Worm (Caenorhabditis elegans) whole organism, L1 larva: ENCODE results near the gene cfap-20.

Experiments
- C16A3.4 ChIP-seq: fragments of 150-350 bp; optimal IDR thresholded peaks from 2 replicates; lab custom pipeline; 2014; ENCODE audit warnings: missing biosample characterization, missing genetic modification characterization
- F16B12.6 ChIP-seq: fragments of 150-350 bp; optimal IDR thresholded peaks from 2 replicates; lab custom pipeline; 2014; ENCODE audit warnings: missing biosample characterization, missing genetic modification characterization
- Y116A8C.19 ChIP-seq: sonication (generic microtip); optimal IDR thresholded peaks from 2 replicates; lab custom pipeline; 2016; ENCODE audit warnings: missing compliant biosample characterization, missing genetic modification characterization, borderline replicate concordance
- blmp-1 ChIP-seq: fragments of 150-350 bp; optimal IDR thresholded peaks from 2 replicates; lab custom pipeline; 2014; ENCODE audit warnings: missing biosample characterization, missing genetic modification characterization
- ceh-82 ChIP-seq, 3 experiments: fragments of 150-350 bp in 1 of 3; sonication (generic microtip) in 2 of 3; optimal IDR thresholded peaks; 2 replicates each; lab custom pipeline; 2014 to 2017; ENCODE audit warnings: missing biosample characterization in 3 of 3, missing genetic modification characterization in 3 of 3
- dsc-1 ChIP-seq: sonication (generic microtip); optimal IDR thresholded peaks from 2 replicates; lab custom pipeline; 2016; ENCODE audit warnings: mild to moderate bottlenecking, missing genetic modification characterization, missing compliant biosample characterization
- efl-1 ChIP-seq, 4 experiments: fragments of 150-350 bp; optimal IDR thresholded peaks in 3 of 4; peaks in 1 of 4; 1 replicate in 1 of 4; 2 replicates in 3 of 4; lab custom pipeline; 2014; ENCODE audit warnings: missing biosample characterization in 2 of 4, missing genetic modification characterization in 2 of 4, missing genetic modification reagents in 2 of 4
- efl-3 ChIP-seq: fragments of 200-800 bp; sonication (Bioruptor generic); optimal IDR thresholded peaks from 2 replicates; lab custom pipeline; 2018; ENCODE audit warnings: mild to moderate bottlenecking, missing genetic modification characterization, missing compliant biosample characterization
- egl-13 ChIP-seq: sonication (generic microtip); optimal IDR thresholded peaks from 2 replicates; lab custom pipeline; 2016; ENCODE audit warnings: missing genotype, missing genetic modification reagents, missing genetic modification characterization, missing compliant biosample characterization
- elt-3 ChIP-seq, 6 experiments: fragments of 150-350 bp in 1 of 6; sonication (generic microtip); optimal IDR thresholded peaks; 2 replicates each; lab custom pipeline; 2017 to 2018; ENCODE audit warnings: missing biosample characterization in 6 of 6, missing genetic modification characterization in 6 of 6, inconsistent platforms in 1 of 6
- fkh-4 ChIP-seq: sonication (generic microtip); optimal IDR thresholded peaks from 2 replicates; lab custom pipeline; 2016; ENCODE audit warnings: missing compliant biosample characterization, missing genetic modification characterization, borderline replicate concordance
- grh-1 ChIP-seq: fragments of 200-800 bp; sonication (Bioruptor generic); IDR thresholded peaks from 2 replicates; pipeline ENCODE4 v1.3.6; 2022; ENCODE audit warnings: missing genetic modification reagents, missing genetic modification characterization, missing compliant biosample characterization
- hlh-17 ChIP-seq: fragments of 200-800 bp; sonication (Bioruptor generic); optimal IDR thresholded peaks from 2 replicates; lab custom pipeline; 2018; ENCODE audit warnings: missing genetic modification characterization, mild to moderate bottlenecking, missing compliant biosample characterization, moderate library complexity, borderline replicate concordance
- hpl-2 ChIP-seq: fragments of 150-350 bp; optimal IDR thresholded peaks from 2 replicates; lab custom pipeline; 2014; ENCODE audit warnings: missing biosample characterization, missing genetic modification reagents, missing genetic modification characterization
- isw-1 ChIP-seq: fragments of 200-800 bp; sonication (Bioruptor generic); IDR thresholded peaks from 2 replicates; pipeline ENCODE4 v1.3.6; 2022; ENCODE audit warnings: missing genetic modification characterization, missing compliant biosample characterization
- jun-1 ChIP-seq: fragments of 150-350 bp; optimal IDR thresholded peaks from 2 replicates; lab custom pipeline; 2014; ENCODE audit warnings: missing biosample characterization, missing genetic modification reagents, missing genetic modification characterization
- lin-13 ChIP-seq: fragments of 150-350 bp; optimal IDR thresholded peaks from 2 replicates; lab custom pipeline; 2014; ENCODE audit warnings: missing biosample characterization, missing genetic modification reagents, missing genetic modification characterization
- lin-14 ChIP-seq: fragments of 200-800 bp; sonication (Bioruptor generic); optimal IDR thresholded peaks from 2 replicates; lab custom pipeline; 2018; ENCODE audit warnings: mild to moderate bottlenecking, missing genetic modification characterization, moderate library complexity, missing compliant biosample characterization
- lin-35 ChIP-seq, 2 experiments: fragments of 150-350 bp; optimal IDR thresholded peaks; 2 replicates each; lab custom pipeline; 2014; ENCODE audit warnings: missing biosample characterization in 2 of 2, missing genetic modification characterization in 2 of 2, missing genetic modification reagents in 2 of 2
- lin-39 ChIP-seq: fragments of 150-350 bp; optimal IDR thresholded peaks from 2 replicates; lab custom pipeline; 2014; ENCODE audit warnings: missing biosample characterization, missing genetic modification reagents, missing genetic modification characterization
- lir-3 ChIP-seq: sonication (generic microtip); optimal IDR thresholded peaks from 2 replicates; lab custom pipeline; 2016; ENCODE audit warnings: mild to moderate bottlenecking, missing genetic modification characterization, moderate library complexity, missing compliant biosample characterization; ENCODE audit not compliant: poor library complexity
- lsy-2 ChIP-seq, 2 experiments: fragments of 150-350 bp; optimal IDR thresholded peaks; 2 replicates each; lab custom pipeline; 2014; ENCODE audit warnings: missing biosample characterization in 2 of 2, missing genetic modification characterization in 2 of 2
- mab-9 ChIP-seq: fragments of 200-800 bp; sonication (Bioruptor generic); IDR thresholded peaks from 2 replicates; pipeline ENCODE4 v1.3.6; 2022; ENCODE audit warnings: missing genetic modification reagents, missing genetic modification characterization, missing compliant biosample characterization
- mdl-1 ChIP-seq, 2 experiments: fragments of 150-350 bp; optimal IDR thresholded peaks; 2 replicates each; lab custom pipeline; 2014 to 2017; ENCODE audit warnings: missing biosample characterization in 2 of 2, missing genetic modification characterization in 2 of 2, inconsistent platforms in 1 of 2
- mef-2 ChIP-seq: fragments of 150-350 bp; optimal IDR thresholded peaks from 2 replicates; lab custom pipeline; 2014; ENCODE audit warnings: missing biosample characterization, missing genetic modification characterization
- nhr-11 ChIP-seq: fragments of 150-350 bp; optimal IDR thresholded peaks from 2 replicates; lab custom pipeline; 2014; ENCODE audit warnings: missing biosample characterization, missing genetic modification characterization
- nhr-12 ChIP-seq: sonication (generic microtip); optimal IDR thresholded peaks from 2 replicates; lab custom pipeline; 2017; ENCODE audit warnings: missing biosample characterization, missing genetic modification characterization
- nhr-20 ChIP-seq: sonication (generic microtip); optimal IDR thresholded peaks from 2 replicates; lab custom pipeline; 2016; ENCODE audit warnings: mild to moderate bottlenecking, missing genetic modification characterization, missing compliant biosample characterization
- nhr-237 ChIP-seq: fragments of 150-350 bp; optimal IDR thresholded peaks from 2 replicates; lab custom pipeline; 2014; ENCODE audit warnings: missing biosample characterization, missing genetic modification characterization
- nhr-47 ChIP-seq: sonication (generic microtip); optimal IDR thresholded peaks from 2 replicates; lab custom pipeline; 2016; ENCODE audit warnings: mild to moderate bottlenecking, missing genetic modification characterization, moderate library complexity, missing compliant biosample characterization
- nhr-71 ChIP-seq: sonication (generic microtip); optimal IDR thresholded peaks from 2 replicates; lab custom pipeline; 2016; ENCODE audit warnings: mild to moderate bottlenecking, missing genetic modification characterization, moderate library complexity, missing compliant biosample characterization
- nhr-76 ChIP-seq: sonication (generic microtip); optimal IDR thresholded peaks from 2 replicates; lab custom pipeline; 2017; ENCODE audit warnings: missing biosample characterization, missing genetic modification characterization
- nhr-77 ChIP-seq: fragments of 150-350 bp; optimal IDR thresholded peaks from 2 replicates; lab custom pipeline; 2014; ENCODE audit warnings: missing biosample characterization, missing genetic modification characterization
- nhr-90 ChIP-seq: sonication (generic microtip); optimal IDR thresholded peaks from 2 replicates; lab custom pipeline; 2016; ENCODE audit warnings: mild to moderate bottlenecking, missing genetic modification characterization, missing compliant biosample characterization; ENCODE audit not compliant: poor library complexity
- pag-3 ChIP-seq: sonication (generic microtip); optimal IDR thresholded peaks from 2 replicates; lab custom pipeline; 2017; ENCODE audit warnings: missing genetic modification characterization, mild to moderate bottlenecking, missing compliant biosample characterization, antibody characterized with exemption, borderline replicate concordance; ENCODE audit not compliant: insufficient read depth
- pax-3 ChIP-seq: fragments of 200-800 bp; sonication (Bioruptor generic); optimal IDR thresholded peaks from 2 replicates; lab custom pipeline; 2018; ENCODE audit warnings: mild to moderate bottlenecking, missing genetic modification characterization, moderate library complexity, missing compliant biosample characterization
- snpc-4 ChIP-seq: fragments of 150-350 bp; optimal IDR thresholded peaks from 2 replicates; lab custom pipeline; 2014; ENCODE audit warnings: missing biosample characterization, missing genetic modification characterization
- sox-4 ChIP-seq: sonication (generic microtip); optimal IDR thresholded peaks from 2 replicates; lab custom pipeline; 2016; ENCODE audit warnings: missing genetic modification characterization, missing compliant biosample characterization
- sptf-1 ChIP-seq: fragments of 150-350 bp; optimal IDR thresholded peaks from 2 replicates; lab custom pipeline; 2014; ENCODE audit warnings: missing biosample characterization, missing genetic modification characterization
- sup-37 ChIP-seq: fragments of 200-800 bp; sonication (Bioruptor generic); optimal IDR thresholded peaks from 2 replicates; lab custom pipeline; 2018; ENCODE audit warnings: mild to moderate bottlenecking, missing genetic modification characterization, missing compliant biosample characterization
- tbx-2 ChIP-seq: sonication (generic microtip); optimal IDR thresholded peaks from 2 replicates; lab custom pipeline; 2016; ENCODE audit warnings: missing genetic modification characterization, missing compliant biosample characterization
- unc-130 ChIP-seq: fragments of 150-350 bp; optimal IDR thresholded peaks from 2 replicates; lab custom pipeline; 2017; ENCODE audit warnings: missing biosample characterization, missing genetic modification characterization, inconsistent platforms
- vab-15 ChIP-seq: sonication (generic microtip); optimal IDR thresholded peaks from 2 replicates; lab custom pipeline; 2017; ENCODE audit warnings: missing genotype, mild to moderate bottlenecking, missing genetic modification characterization, missing compliant biosample characterization
- xbp-1 ChIP-seq: sonication (generic microtip); optimal IDR thresholded peaks from 2 replicates; lab custom pipeline; 2016; ENCODE audit warnings: missing genetic modification characterization, missing compliant biosample characterization
- ztf-11 ChIP-seq, 2 experiments: sonication (generic microtip); optimal IDR thresholded peaks; 2 replicates each; lab custom pipeline; 2016 to 2017; ENCODE audit warnings: missing genetic modification characterization in 2 of 2, missing biosample characterization in 1 of 2, missing compliant biosample characterization in 1 of 2
- ztf-4 ChIP-seq: fragments of 150-350 bp; optimal IDR thresholded peaks from 2 replicates; lab custom pipeline; 2014; ENCODE audit warnings: missing biosample characterization, missing genetic modification characterization

cfap-20 gene

ce11 chrIII:3569763-3570162, 32.5 kb upstream of the cfap-20 start:
- TF ChIP-seq unc-130 (tag; lab: Kevin White, UChicago) = no peak
- no peak for TF ChIP-seq nhr-76 (tag; lab: Kevin White, UChicago)
- TF ChIP-seq pax-3 (tag; lab: Kevin White, UChicago) = peak; percentile 98
- TF ChIP-seq dsc-1 (tag; lab: Kevin White, UChicago) = peak; percentile 92

ce11 chrIII:3566785-3567184, 29.5 kb upstream of the cfap-20 start:
- TF ChIP-seq efl-1 (optimal IDR thresholded peaks at IDR 0.05; lab: Kevin White, UChicago) (peak; percentile 1 to 7), efl-1 (GFP tag; optimal IDR thresholded peaks at IDR 0.05 in 1 of 2; lab: Kevin White, UChicago) (no peak), pag-3 (no peak), snpc-4 (tag; lab: Kevin White, UChicago) (no peak), lin-14 (GFP tag; lab: Kevin White, UChicago) (peak; percentile 52), hpl-2 (GFP tag; lab: Kevin White, UChicago) (no peak), nhr-20 (tag; lab: Kevin White, UChicago) (no peak), mdl-1 (tag; optimal IDR thresholded peaks at IDR 0.05; lab: Kevin White, UChicago) (no peak), nhr-90 (tag; lab: Kevin White, UChicago) (no peak), lin-39 (tag; lab: Kevin White, UChicago) (no peak), nhr-47 (tag; lab: Kevin White, UChicago) (no peak), C16A3.4 (no peak), xbp-1 (tag; lab: Kevin White, UChicago) (no peak), mab-9 (GFP tag; lab: Robert Waterston, UW) (0 out of 2 replicates have a peak, but pooled peaks have one; percentile 30), pax-3 (tag; lab: Kevin White, UChicago) (no peak), efl-3 (GFP tag; lab: Kevin White, UChicago) (no peak), nhr-11 (tag; lab: Kevin White, UChicago) (no peak), nhr-12 (tag; lab: Kevin White, UChicago) (no peak), blmp-1 (tag; lab: Kevin White, UChicago) (no peak), nhr-237 (tag; lab: Kevin White, UChicago) (no peak), tbx-2 (tag; lab: Kevin White, UChicago) (no peak), elt-3 (tag; optimal IDR thresholded peaks at IDR 0.05; lab: Kevin White, UChicago) (no peak), nhr-77 (no peak), F16B12.6 (tag; lab: Kevin White, UChicago) (no peak), ztf-11 (tag; optimal IDR thresholded peaks at IDR 0.05; lab: Kevin White, UChicago) (no peak), lsy-2 (tag; optimal IDR thresholded peaks at IDR 0.05; lab: Kevin White, UChicago) (no peak), ztf-4 (tag; lab: Kevin White, UChicago) (no peak), lir-3 (tag; lab: Kevin White, UChicago) (no peak)

- peak; percentile 32 for TF ChIP-seq egl-13
- no peak for TF ChIP-seq isw-1 (GFP tag; lab: Robert Waterston, UW)
- TF ChIP-seq nhr-90 (tag; lab: Kevin White, UChicago) = no peak
- TF ChIP-seq hpl-2 (GFP tag; lab: Kevin White, UChicago) = no peak
- TF ChIP-seq sptf-1 (tag; lab: Kevin White, UChicago) = no peak
- no peak for TF ChIP-seq mef-2
- TF ChIP-seq grh-1 (GFP tag; lab: Robert Waterston, UW) = no peak
- peak; percentile 12 for TF ChIP-seq nhr-47 (tag; lab: Kevin White, UChicago)
- TF ChIP-seq lin-13 (GFP tag; lab: Kevin White, UChicago) = no peak
- no peak for TF ChIP-seq Y116A8C.19
- no peak for TF ChIP-seq lin-35 (GFP tag; optimal IDR thresholded peaks at IDR 0.05; lab: Kevin White, UChicago)
- no peak for TF ChIP-seq efl-3 (GFP tag; lab: Kevin White, UChicago)
- TF ChIP-seq pax-3 (tag; lab: Kevin White, UChicago) = peak; percentile 97
- TF ChIP-seq sox-4 (tag; lab: Kevin White, UChicago) = no peak
- no peak for TF ChIP-seq nhr-71 (tag; lab: Kevin White, UChicago)
- TF ChIP-seq pag-3 = no peak
- peak; percentile 42 for TF ChIP-seq dsc-1 (tag; lab: Kevin White, UChicago)
- TF ChIP-seq unc-130 (tag; lab: Kevin White, UChicago) = no peak
- no peak for TF ChIP-seq sup-37 (GFP tag; lab: Kevin White, UChicago)
- no peak for TF ChIP-seq jun-1 (tag; lab: Kevin White, UChicago)
- no peak for TF ChIP-seq fkh-4 (tag; lab: Kevin White, UChicago)
- TF ChIP-seq F16B12.6 (tag; lab: Kevin White, UChicago) = no peak
- TF ChIP-seq vab-15 (tag; lab: Kevin White, UChicago) = no peak
- no peak for TF ChIP-seq hlh-17 (GFP tag; lab: Kevin White, UChicago)
- no peak for TF ChIP-seq ceh-82 (tag; optimal IDR thresholded peaks at IDR 0.05; lab: Kevin White, UChicago)
Measured at ce11 chrIII:3564762-3565359, 27.6 kb upstream of the cfap-20 start.
